Worm (Caenorhabditis elegans): ENCODE results near the gene srbc-2.

DNA sequence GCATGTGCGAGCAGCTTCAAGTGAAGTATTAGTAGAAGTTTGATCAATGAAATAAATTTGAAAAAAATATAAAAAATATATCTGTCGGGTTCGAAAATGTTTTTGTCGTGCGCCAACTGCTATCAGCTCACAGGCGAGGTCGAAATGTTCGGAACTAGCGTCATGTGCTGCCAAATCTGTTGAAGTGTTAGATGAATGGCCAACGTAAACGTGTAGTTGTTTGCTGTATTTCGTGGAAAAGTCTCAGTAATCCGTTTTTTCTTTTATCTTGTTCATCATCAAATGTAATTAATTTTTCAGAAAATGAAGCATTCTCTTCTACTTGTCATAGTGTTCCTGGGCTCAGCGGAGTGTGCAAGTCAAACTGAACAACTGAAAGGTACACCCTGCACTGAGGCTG is 27.0 kb downstream of the srbc-2 start, which contains the start of gene C17B7.15:
- TF ChIP-seq snpc-3.4 (tag; optimal IDR thresholded peaks at IDR 0.05) (no peak), nhr-90 (tag; optimal IDR thresholded peaks at IDR 0.05) (no peak), zfh-2 (GFP tag; conservative IDR thresholded peaks at IDR 0.05) (no peak), rcor-1 (GFP tag; IDR thresholded peaks at IDR 0.05) (no peak), ceh-91 (GFP tag; IDR thresholded peaks at IDR 0.05) (no peak), nfya-1 (tag; optimal IDR thresholded peaks at IDR 0.05; ENCODE audit: borderline replicate concordance, insufficient read depth) (no peak), mel-28 (tag; optimal IDR thresholded peaks at IDR 0.05; ENCODE audit: borderline replicate concordance) (no peak), sea-2 (GFP tag; IDR thresholded peaks at IDR 0.05) (no peak), tlf-1 (GFP tag; optimal IDR thresholded peaks at IDR 0.05) (no peak)
